Worm (Caenorhabditis elegans) whole organism, L2 larva: ENCODE measurements around the gene C16C8.16.

ENCODE experiments used
- blmp-1 ChIP-seq: sonication (generic microtip); optimal IDR thresholded peaks from 2 replicates; lab custom pipeline; 2017; ENCODE audit warnings: missing genetic modification characterization, mild to moderate bottlenecking, missing compliant biosample characterization, antibody characterized with exemption, moderate library complexity; ENCODE audit not compliant: insufficient read depth
- fos-1 ChIP-seq: fragments of 150-350 bp; optimal IDR thresholded peaks from 2 replicates; lab custom pipeline; 2014; ENCODE audit warnings: missing biosample characterization, missing genetic modification characterization
- sma-9 ChIP-seq, 2 experiments: fragments of 150-350 bp in 1 of 2; sonication (generic microtip) in 1 of 2; optimal IDR thresholded peaks; 2 replicates each; lab custom pipeline; 2014 to 2016; ENCODE audit warnings: missing genetic modification characterization in 2 of 2, mild to moderate bottlenecking in 1 of 2, missing biosample characterization in 1 of 2, missing compliant biosample characterization in 1 of 2, missing genetic modification reagents in 1 of 2, moderate library complexity in 1 of 2

- no peak for TF ChIP-seq blmp-1 (tag; lab: Kevin White, UChicago)
- TF ChIP-seq fos-1 (tag; lab: Kevin White, UChicago): no peak
- no peak for TF ChIP-seq sma-9 (GFP tag; optimal IDR thresholded peaks at IDR 0.05; lab: Kevin White, UChicago)
- TF ChIP-seq sma-9 (tag; optimal IDR thresholded peaks at IDR 0.05; lab: Kevin White, UChicago): no peak
Observed at ce11 chrII:3422938-3423337, 22.6 kb upstream of the C16C8.16 start.
